Worm (Caenorhabditis elegans) whole organism, L2 larva: ENCODE measurements around the gene glna-1.

Experiments
- ceh-82 ChIP-seq: fragments of 150-350 bp; optimal IDR thresholded peaks from 2 replicates; lab custom pipeline; 2014; ENCODE audit warnings: missing biosample characterization, missing genetic modification characterization
- lin-13 ChIP-seq: fragments of 150-350 bp; optimal IDR thresholded peaks from 2 replicates; lab custom pipeline; 2014; ENCODE audit warnings: missing biosample characterization, missing genetic modification reagents, missing genetic modification characterization
- lin-39 ChIP-seq: fragments of 150-350 bp; optimal IDR thresholded peaks from 2 replicates; lab custom pipeline; 2014; ENCODE audit warnings: missing biosample characterization, missing genetic modification reagents, missing genetic modification characterization
- nhr-10 ChIP-seq: sonication (generic microtip); optimal IDR thresholded peaks from 2 replicates; lab custom pipeline; 2017; ENCODE audit warnings: missing biosample characterization, missing genetic modification characterization
- nhr-129 ChIP-seq: fragments of 150-350 bp; optimal IDR thresholded peaks from 2 replicates; lab custom pipeline; 2014; ENCODE audit warnings: missing biosample characterization, missing genetic modification characterization
- nhr-25 ChIP-seq: fragments of 150-350 bp; sonication (generic microtip); optimal IDR thresholded peaks from 3 replicates; lab custom pipeline; 2014; ENCODE audit warnings: missing biosample characterization, missing genetic modification characterization
- zag-1 ChIP-seq: fragments of 150-350 bp; optimal IDR thresholded peaks from 2 replicates; lab custom pipeline; 2014; ENCODE audit warnings: missing biosample characterization, missing genetic modification characterization
- ztf-4 ChIP-seq: fragments of 150-350 bp; optimal IDR thresholded peaks from 2 replicates; lab custom pipeline; 2014; ENCODE audit warnings: missing biosample characterization, missing genetic modification characterization

DNA sequence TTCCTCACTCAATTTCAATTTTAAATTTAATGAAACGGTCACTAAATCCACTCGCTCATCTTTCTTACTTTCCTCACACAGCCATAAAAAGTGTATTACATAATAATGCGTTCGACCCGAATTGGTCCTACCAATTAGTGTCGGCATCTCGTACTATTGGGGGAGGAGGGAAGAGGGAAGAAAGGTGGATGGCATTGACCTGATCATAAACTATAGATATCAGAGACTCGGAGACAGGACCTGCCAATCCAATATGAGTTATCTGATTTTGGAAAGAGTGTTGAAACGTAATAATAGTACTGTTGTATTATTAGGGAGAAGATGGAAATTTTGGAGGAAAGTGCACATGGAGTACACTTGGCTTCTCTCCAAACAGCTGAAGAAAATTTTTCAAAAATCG is 27.4 kb downstream of the glna-1 start:
- TF ChIP-seq nhr-25 (tag; lab: Kevin White, UChicago) (no peak), lin-13 (GFP tag; lab: Kevin White, UChicago) (no peak), ceh-82 (no peak), ztf-4 (tag; lab: Kevin White, UChicago) (no peak), zag-1 (tag; lab: Kevin White, UChicago) (no peak), nhr-129 (no peak), nhr-10 (no peak), lin-39 (tag; lab: Kevin White, UChicago) (no peak)
